Worm (Caenorhabditis elegans) whole organism, L2 larva: ENCODE results near the gene sri-62.
A peak's percentile ranks its signal among the peaks of the same experiment; 100 is the strongest.

Experiments
- C34F6.9 ChIP-seq: fragments of 150-350 bp; optimal IDR thresholded peaks from 2 replicates; lab custom pipeline; 2014; ENCODE audit warnings: missing biosample characterization, missing genetic modification characterization
- F13H6.1 ChIP-seq: sonication (generic microtip); optimal IDR thresholded peaks from 2 replicates; lab custom pipeline; 2016; ENCODE audit warnings: missing genetic modification characterization, missing compliant biosample characterization
- alr-1 ChIP-seq: fragments of 150-350 bp; optimal IDR thresholded peaks from 2 replicates; lab custom pipeline; 2014; ENCODE audit warnings: missing biosample characterization, missing genetic modification characterization
- ceh-16 ChIP-seq: fragments of 150-350 bp; optimal IDR thresholded peaks from 2 replicates; lab custom pipeline; 2014; ENCODE audit warnings: missing biosample characterization, missing genetic modification characterization
- ceh-82 ChIP-seq: fragments of 150-350 bp; optimal IDR thresholded peaks from 2 replicates; lab custom pipeline; 2014; ENCODE audit warnings: missing biosample characterization, missing genetic modification characterization
- crh-2 ChIP-seq: sonication (generic microtip); optimal IDR thresholded peaks from 2 replicates; lab custom pipeline; 2017; ENCODE audit warnings: missing biosample characterization, missing genetic modification characterization
- dmd-4 ChIP-seq: sonication (generic microtip); optimal IDR thresholded peaks from 2 replicates; lab custom pipeline; 2017; ENCODE audit warnings: missing biosample characterization, missing genetic modification characterization
- elt-1 ChIP-seq: fragments of 150-350 bp; optimal IDR thresholded peaks from 2 replicates; lab custom pipeline; 2014; ENCODE audit warnings: missing biosample characterization, missing genetic modification characterization
- fos-1 ChIP-seq: fragments of 150-350 bp; optimal IDR thresholded peaks from 2 replicates; lab custom pipeline; 2014; ENCODE audit warnings: missing biosample characterization, missing genetic modification characterization
- lin-13 ChIP-seq: fragments of 150-350 bp; optimal IDR thresholded peaks from 2 replicates; lab custom pipeline; 2014; ENCODE audit warnings: missing biosample characterization, missing genetic modification reagents, missing genetic modification characterization
- lsy-2 ChIP-seq, 2 experiments: fragments of 150-350 bp in 1 of 2; sonication (generic microtip) in 1 of 2; optimal IDR thresholded peaks; 2 replicates each; lab custom pipeline; 2014 to 2017; ENCODE audit warnings: missing biosample characterization in 2 of 2, missing genetic modification characterization in 2 of 2
- mab-5 ChIP-seq: fragments of 150-350 bp; optimal IDR thresholded peaks from 2 replicates; lab custom pipeline; 2014; ENCODE audit warnings: missing biosample characterization, missing genetic modification characterization
- nhr-129 ChIP-seq: fragments of 150-350 bp; optimal IDR thresholded peaks from 2 replicates; lab custom pipeline; 2014; ENCODE audit warnings: missing biosample characterization, missing genetic modification characterization
- nhr-237 ChIP-seq: fragments of 150-350 bp; optimal IDR thresholded peaks from 2 replicates; lab custom pipeline; 2014; ENCODE audit warnings: missing biosample characterization, missing genetic modification characterization
- nhr-25 ChIP-seq: fragments of 150-350 bp; sonication (generic microtip); optimal IDR thresholded peaks from 3 replicates; lab custom pipeline; 2014; ENCODE audit warnings: missing biosample characterization, missing genetic modification characterization
- nhr-6 ChIP-seq: fragments of 150-350 bp; optimal IDR thresholded peaks from 2 replicates; lab custom pipeline; 2014; ENCODE audit warnings: missing biosample characterization, missing genetic modification characterization
- sem-4 ChIP-seq: fragments of 150-350 bp; optimal IDR thresholded peaks from 2 replicates; lab custom pipeline; 2014; ENCODE audit warnings: missing biosample characterization, missing genetic modification reagents, missing genetic modification characterization
- snpc-4 ChIP-seq: fragments of 150-350 bp; optimal IDR thresholded peaks from 2 replicates; lab custom pipeline; 2014; ENCODE audit warnings: missing biosample characterization, missing genetic modification characterization
- unc-55 ChIP-seq: fragments of 150-350 bp; sonication (generic microtip); optimal IDR thresholded peaks from 3 replicates; lab custom pipeline; 2014; ENCODE audit warnings: missing biosample characterization, missing genetic modification reagents, missing genetic modification characterization
- unc-62 ChIP-seq: fragments of 150-350 bp; optimal IDR thresholded peaks from 2 replicates; lab custom pipeline; 2014; ENCODE audit warnings: missing biosample characterization, missing genetic modification reagents, missing genetic modification characterization
- zag-1 ChIP-seq: fragments of 150-350 bp; optimal IDR thresholded peaks from 2 replicates; lab custom pipeline; 2014; ENCODE audit warnings: missing biosample characterization, missing genetic modification characterization
- ztf-11 ChIP-seq: sonication (generic microtip); optimal IDR thresholded peaks from 2 replicates; lab custom pipeline; 2017; ENCODE audit warnings: missing biosample characterization, missing genetic modification characterization
- ztf-4 ChIP-seq: fragments of 150-350 bp; optimal IDR thresholded peaks from 2 replicates; lab custom pipeline; 2014; ENCODE audit warnings: missing biosample characterization, missing genetic modification characterization

The sri-62 gene

DNA sequence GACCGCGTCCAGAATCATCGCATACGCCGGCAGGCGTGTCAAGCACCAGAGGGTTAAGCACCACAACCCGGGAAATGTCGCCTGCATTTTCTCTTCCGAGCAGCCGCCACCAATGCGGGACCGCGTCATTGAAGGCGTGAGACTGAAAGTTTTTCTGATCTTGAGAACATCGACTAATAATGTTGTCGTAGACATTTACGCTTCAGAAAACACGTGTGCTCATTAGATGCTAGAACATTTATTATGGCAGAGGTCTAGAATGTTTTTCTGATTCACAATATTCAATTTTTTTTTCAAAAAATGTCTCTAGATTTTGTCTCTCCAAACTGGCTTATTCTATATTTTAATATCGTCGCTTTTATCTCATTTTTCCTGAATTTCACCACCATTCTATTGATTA lies 41.7 kb downstream of the sri-62 start, which contains the start of gene sri-47:
Gene sri-47 (plus strand): TSS at position 301 of the 400 bp plus-strand sequence.
- TF ChIP-seq zag-1 (no peak), ceh-82 (tag; lab: Kevin White, UChicago) (no peak), nhr-25 (no peak), elt-1 (tag; lab: Kevin White, UChicago) (no peak), F13H6.1 (tag; lab: Kevin White, UChicago) (no peak), unc-62 (GFP tag; lab: Kevin White, UChicago) (no peak), ceh-16 (no peak), ztf-4 (no peak)

DNA sequence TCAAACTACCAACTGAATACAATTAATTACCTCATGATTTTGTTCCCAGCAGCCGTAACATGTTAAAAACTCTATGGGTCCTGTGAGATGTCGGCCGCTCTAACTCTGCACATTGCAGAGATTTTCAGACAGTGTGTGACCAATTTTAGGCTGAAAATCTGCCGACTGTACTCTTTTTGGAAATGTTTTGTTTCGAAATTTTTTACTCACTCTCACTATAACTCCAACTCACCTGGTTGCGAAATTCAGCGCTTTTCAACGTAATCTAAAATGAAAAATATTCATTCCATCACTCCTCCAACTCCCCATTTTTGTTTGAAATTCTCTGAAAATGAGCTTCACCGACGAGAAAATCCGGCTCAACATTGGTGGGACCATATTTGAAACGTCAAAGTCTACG lies 48.7 kb downstream of the sri-62 start, which contains the start of the genes F22E5.13 and F22E5.6:
Gene F22E5.13 (minus strand): TSS at position 101 of the 400 bp plus-strand sequence.
Gene F22E5.6 (plus strand): TSS at position 297 of the 400 bp plus-strand sequence.
- TF ChIP-seq nhr-237 (tag; lab: Kevin White, UChicago), result no peak
- TF ChIP-seq alr-1 (tag; lab: Kevin White, UChicago), result no peak
- TF ChIP-seq mab-5 (tag; lab: Kevin White, UChicago), result no peak
- TF ChIP-seq ceh-82 (tag; lab: Kevin White, UChicago), result no peak
- no peak for TF ChIP-seq ztf-11
- no peak for TF ChIP-seq ztf-4
- TF ChIP-seq F13H6.1 (tag; lab: Kevin White, UChicago), result no peak
- TF ChIP-seq dmd-4 (tag; lab: Kevin White, UChicago), result no peak
- no peak for TF ChIP-seq zag-1
- TF ChIP-seq nhr-6 (tag; lab: Kevin White, UChicago), result no peak

DNA sequence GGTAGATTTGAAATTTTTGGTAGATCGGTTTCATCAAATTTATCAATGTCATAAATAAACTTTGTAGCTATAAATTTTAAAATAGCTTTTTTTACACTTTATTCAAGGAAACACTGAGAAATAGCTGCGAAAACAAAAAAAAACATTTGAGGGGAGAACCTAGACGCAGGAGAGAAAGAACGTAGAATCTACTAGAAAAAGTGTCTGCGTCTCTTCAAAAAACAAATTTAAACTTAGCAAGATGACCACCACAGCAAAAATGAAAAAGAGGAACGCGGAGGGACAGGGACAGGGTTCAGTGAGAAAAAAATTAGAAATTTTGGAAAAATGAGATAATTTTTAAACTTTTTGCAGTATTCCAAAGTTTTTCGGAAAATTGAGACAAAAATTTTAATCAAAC lies 49.3 kb downstream of the sri-62 start:
- TF ChIP-seq fos-1 (tag; lab: Kevin White, UChicago) (no peak), crh-2 (no peak), F13H6.1 (tag; lab: Kevin White, UChicago) (peak; percentile 61), unc-55 (GFP tag; lab: Kevin White, UChicago) (peak; percentile 61), sem-4 (peak; percentile 13), nhr-129 (tag; lab: Kevin White, UChicago) (peak; percentile 29), C34F6.9 (tag; lab: Kevin White, UChicago) (peak; percentile 81), lin-13 (GFP tag; lab: Kevin White, UChicago) (peak; percentile 17), lsy-2 (tag; optimal IDR thresholded peaks at IDR 0.05; lab: Kevin White, UChicago) (peak in 1 of 2 experiments; percentile 65), snpc-4 (tag; lab: Kevin White, UChicago) (peak; percentile 16)
- TF ChIP-seq, all 48 proteins: peak for 8
